Fruit fly (Drosophila melanogaster): ENCODE results near the gene CG42399.

- TF ChIP-seq CG13204 (GFP tag; optimal IDR thresholded peaks at IDR 0.05) = no peak
- no peak for TF ChIP-seq CG14655 (GFP tag; optimal IDR thresholded peaks at IDR 0.05)
- TF ChIP-seq fd96Ca (GFP tag; IDR thresholded peaks at IDR 0.05) = no peak
- TF ChIP-seq CG8159 (tag; optimal IDR thresholded peaks at IDR 0.05) = no peak
- no peak for TF ChIP-seq CG4496 (GFP tag; IDR thresholded peaks at IDR 0.05)
Observed at dm6 chr2L:102161-102761, 50.8 kb downstream of the CG42399 start, which contains the start of gene Creld.
